4 fruit fly cellular contexts compared by ENCODE assay signal in the genomic region with DNA sequence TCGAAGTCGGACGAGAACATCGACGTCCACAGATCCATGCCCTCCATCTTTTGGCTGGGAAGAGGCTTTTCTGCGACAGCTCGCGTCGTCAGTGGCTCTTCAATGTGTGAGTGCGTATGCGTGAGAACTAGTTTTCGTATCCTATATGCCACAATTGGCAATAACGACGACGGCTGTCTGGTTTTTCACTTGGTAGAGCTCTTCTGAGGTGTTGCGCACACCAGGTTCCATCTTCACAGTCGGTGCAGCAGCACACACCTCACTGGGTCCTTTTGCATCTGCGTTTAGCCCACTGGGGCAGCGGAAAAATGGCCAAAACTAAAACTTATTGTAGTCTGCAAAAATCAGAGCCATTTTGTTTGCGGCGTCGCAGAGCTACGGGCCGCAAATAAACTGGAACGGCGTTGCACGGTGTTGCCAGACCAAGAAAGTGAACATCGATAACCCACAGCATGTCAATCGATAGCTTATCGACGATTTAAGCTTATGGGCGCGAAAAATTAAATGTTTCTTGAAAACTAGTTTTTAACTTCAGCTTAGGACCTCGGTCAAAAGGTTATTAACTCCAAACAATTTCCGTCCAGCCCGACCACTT.
TF ChIP-seq lines count a peak whose summit lies in the region.

A gene (minus strand): TSS at position 383 of the 595 bp plus-strand sequence.

- TF ChIP-seq CTCF in S2 (optimal IDR thresholded peaks at IDR 0.05; lab: Kevin White, UChicago): peak; percentile 54 to 61
- TF ChIP-seq CTCF in whole organism, embryonic (GFP tag; optimal IDR thresholded peaks at IDR 0.05; lab: Kevin White, UChicago): no peak

TF ChIP-seq in whole organism, adult, 20 proteins besides CTCF, POLR2A, EP300 and RAD21:
- TF ChIP-seq bab1 (GFP tag; optimal IDR thresholded peaks at IDR 0.05; lab: Kevin White, UChicago) (peak; percentile 37), CG14711 (tag; optimal IDR thresholded peaks at IDR 0.05; lab: Kevin White, UChicago) (no peak), cic (GFP tag; optimal IDR thresholded peaks at IDR 0.05; lab: Kevin White, UChicago) (peak; percentile 14)
TF ChIP-seq in whole organism, adult: peak in this region for 2.

TF ChIP-seq in whole organism, embryonic, 481 proteins besides CTCF, POLR2A, EP300 and RAD21 (continues in another document):
- no peak for TF ChIP-seq Optix (GFP tag; IDR thresholded peaks at IDR 0.05; lab: Robert Waterston, UW)
- no peak for TF ChIP-seq CG8944 (GFP tag; optimal IDR thresholded peaks at IDR 0.05; lab: Kevin White, UChicago)
- TF ChIP-seq CG15696 (tag; optimal IDR thresholded peaks at IDR 0.05; lab: Kevin White, UChicago): no peak
- TF ChIP-seq Dref (GFP tag; IDR thresholded peaks at IDR 0.05; lab: Robert Waterston, UW): peak; percentile 96
- TF ChIP-seq Hmx (GFP tag; optimal IDR thresholded peaks at IDR 0.05; lab: Kevin White, UChicago): no peak
- TF ChIP-seq Lhr (GFP tag; optimal IDR thresholded peaks at IDR 0.05; lab: Kevin White, UChicago): peak; percentile 42
- no peak for TF ChIP-seq CG17359 (tag; optimal IDR thresholded peaks at IDR 0.05; lab: Kevin White, UChicago)
- TF ChIP-seq oc (tag; optimal IDR thresholded peaks at IDR 0.05; lab: Kevin White, UChicago): peak; percentile 91
- no peak for TF ChIP-seq Hr3 (GFP tag; optimal IDR thresholded peaks at IDR 0.05; lab: Kevin White, UChicago)
- TF ChIP-seq CG10366 (GFP tag; IDR thresholded peaks at IDR 0.05; lab: Robert Waterston, UW): no peak
- TF ChIP-seq cg (GFP tag; optimal IDR thresholded peaks at IDR 0.05; lab: Kevin White, UChicago): peak; percentile 50
- no peak for TF ChIP-seq CG13123 (GFP tag; optimal IDR thresholded peaks at IDR 0.05; lab: Kevin White, UChicago)
- TF ChIP-seq CG10274 (GFP tag; optimal IDR thresholded peaks at IDR 0.05; lab: Kevin White, UChicago): no peak
- TF ChIP-seq Mrtf (GFP tag; IDR thresholded peaks at IDR 0.05; lab: Robert Waterston, UW): no peak
- TF ChIP-seq CG18476 (GFP tag; optimal IDR thresholded peaks at IDR 0.05; lab: Kevin White, UChicago): no peak
- TF ChIP-seq CG4424 (GFP tag; optimal IDR thresholded peaks at IDR 0.05; lab: Kevin White, UChicago): no peak
- TF ChIP-seq CG14710 (tag; optimal IDR thresholded peaks at IDR 0.05; lab: Kevin White, UChicago): peak; percentile 41
- no peak for TF ChIP-seq CG11696 (GFP tag; IDR thresholded peaks at IDR 0.05; lab: Robert Waterston, UW)
- TF ChIP-seq CG9437 (GFP tag; optimal IDR thresholded peaks at IDR 0.05; lab: Kevin White, UChicago): no peak
- no peak for TF ChIP-seq dmrt11E (tag; optimal IDR thresholded peaks at IDR 0.05; lab: Kevin White, UChicago)
- TF ChIP-seq fd3F (GFP tag; optimal IDR thresholded peaks at IDR 0.05; lab: Kevin White, UChicago): no peak
- no peak for TF ChIP-seq CG5180 (GFP tag; optimal IDR thresholded peaks at IDR 0.05; lab: Kevin White, UChicago)
- no peak for TF ChIP-seq CG4282 (GFP tag; optimal IDR thresholded peaks at IDR 0.05; lab: Kevin White, UChicago)
- peak; percentile 84 for TF ChIP-seq CG16813 (GFP tag; IDR thresholded peaks at IDR 0.05; lab: Robert Waterston, UW; ENCODE audit: partially characterized antibody)
- TF ChIP-seq salm (tag; optimal IDR thresholded peaks at IDR 0.05; lab: Kevin White, UChicago): no peak
- TF ChIP-seq corto (GFP tag; optimal IDR thresholded peaks at IDR 0.05; lab: Kevin White, UChicago): no peak
- TF ChIP-seq tup (GFP tag; optimal IDR thresholded peaks at IDR 0.05; lab: Kevin White, UChicago): no peak
- TF ChIP-seq sens (GFP tag; lab: Kevin White, UChicago): no peak
- no peak for TF ChIP-seq sc (optimal IDR thresholded peaks at IDR 0.05; lab: Kevin White, UChicago)
- TF ChIP-seq sc (GFP tag; optimal IDR thresholded peaks at IDR 0.05; lab: Kevin White, UChicago): no peak
- TF ChIP-seq dysf (GFP tag; IDR thresholded peaks at IDR 0.05; lab: Robert Waterston, UW): no peak
- TF ChIP-seq nom (GFP tag; optimal IDR thresholded peaks at IDR 0.05; lab: Kevin White, UChicago): no peak
- no peak for TF ChIP-seq CG1233 (GFP tag; optimal IDR thresholded peaks at IDR 0.05; lab: Kevin White, UChicago)
- TF ChIP-seq pho (GFP tag; optimal IDR thresholded peaks at IDR 0.05; lab: Kevin White, UChicago): no peak
- no peak for TF ChIP-seq Bdp1 (GFP tag; optimal IDR thresholded peaks at IDR 0.05; lab: Kevin White, UChicago)
- no peak for TF ChIP-seq rib (GFP tag; IDR thresholded peaks at IDR 0.05; lab: Robert Waterston, UW)
- TF ChIP-seq Elba2 (GFP tag; optimal IDR thresholded peaks at IDR 0.05; lab: Kevin White, UChicago): no peak
- no peak for TF ChIP-seq Neu2 (GFP tag; optimal IDR thresholded peaks at IDR 0.05; lab: Kevin White, UChicago; ENCODE audit: borderline replicate concordance)
- no peak for TF ChIP-seq Asciz (GFP tag; optimal IDR thresholded peaks at IDR 0.05; lab: Kevin White, UChicago)
- peak; percentile 21; the same call in 1 of the 2 replicates for TF ChIP-seq Ptx1 (GFP tag; IDR thresholded peaks at IDR 0.05; lab: Robert Waterston, UW)
- TF ChIP-seq dimm (GFP tag; IDR thresholded peaks at IDR 0.05; lab: Robert Waterston, UW): no peak
- no peak for TF ChIP-seq Drgx (GFP tag; IDR thresholded peaks at IDR 0.05; lab: Robert Waterston, UW)

TF ChIP-seq in whole organism, pupa, 21 proteins besides CTCF, POLR2A, EP300 and RAD21:
- no peak for TF ChIP-seq Snoo (tag; optimal IDR thresholded peaks at IDR 0.05; lab: Kevin White, UChicago)
- peak; percentile 32 for TF ChIP-seq EcR (GFP tag; optimal IDR thresholded peaks at IDR 0.05; lab: Kevin White, UChicago)
- peak; percentile 13; the same call in 1 of the 2 replicates for TF ChIP-seq Ets98B (GFP tag; IDR thresholded peaks at IDR 0.05; lab: Robert Waterston, UW)
- no peak for TF ChIP-seq CG17806 (tag; optimal IDR thresholded peaks at IDR 0.05; lab: Kevin White, UChicago)
- no peak for TF ChIP-seq Pif1A (GFP tag; optimal IDR thresholded peaks at IDR 0.05; lab: Kevin White, UChicago)
- TF ChIP-seq CG9948 (tag; optimal IDR thresholded peaks at IDR 0.05; lab: Kevin White, UChicago): peak; percentile 62
- TF ChIP-seq D1 (tag; optimal IDR thresholded peaks at IDR 0.05; lab: Kevin White, UChicago): no peak
- TF ChIP-seq CG8301 (tag; optimal IDR thresholded peaks at IDR 0.05; lab: Kevin White, UChicago): no peak
- no peak for TF ChIP-seq CG34367 (tag; optimal IDR thresholded peaks at IDR 0.05; lab: Kevin White, UChicago)
- TF ChIP-seq CG12605 (GFP tag; IDR thresholded peaks at IDR 0.05; lab: Robert Waterston, UW): no peak
